In genomic region chr3L:19634788-19635448, dm6 we compare ENCODE assay signal across 1 fruit fly cellular context.
TF ChIP-seq lines count a peak whose summit lies in the region.

No protein-coding gene starts in this region.

TF ChIP-seq in whole organism, embryonic, 481 proteins besides CTCF, POLR2A, EP300 and RAD21 (continued from another document):
- TF ChIP-seq CG12769 (tag; optimal IDR thresholded peaks at IDR 0.05; lab: Kevin White, UChicago) (no peak), sqz (GFP tag; optimal IDR thresholded peaks at IDR 0.05; lab: Kevin White, UChicago) (no peak), CG11456 (GFP tag; IDR thresholded peaks at IDR 0.05; lab: Robert Waterston, UW) (no peak), Usf (GFP tag; optimal IDR thresholded peaks at IDR 0.05; lab: Kevin White, UChicago) (peak; percentile 4)
TF ChIP-seq in whole organism, embryonic: peak in this region for 212.
